Fruit fly (Drosophila melanogaster): Measurements from ENCODE around the gene tub.

- TF ChIP-seq EcR (GFP tag; optimal IDR thresholded peaks at IDR 0.05): peak in 1 of 2 experiments; percentile 41
- no peak for TF ChIP-seq Dll (optimal IDR thresholded peaks at IDR 0.05)
- TF ChIP-seq usp (GFP tag; optimal IDR thresholded peaks at IDR 0.05): no peak
- no peak for TF ChIP-seq pan (optimal IDR thresholded peaks at IDR 0.05)
- no peak for TF ChIP-seq psq (optimal IDR thresholded peaks at IDR 0.05)
Observed at dm6 chr3R:4403706-4404392, 16.3 kb downstream of the tub start.
